Fruit fly (Drosophila melanogaster) whole organism, embryonic: ENCODE measurements around the gene Mink.

Source experiments
- Asciz ChIP-seq: fragments of 200-800 bp; sonication (Bioruptor generic); optimal IDR thresholded peaks from 2 replicates; lab custom pipeline; 2017; ENCODE audit warnings: missing biosample characterization, mild to moderate bottlenecking, missing genetic modification characterization, missing genetic modification reagents
- B-H2 ChIP-seq: fragments of 200-800 bp; sonication (Bioruptor generic); optimal IDR thresholded peaks from 2 replicates; lab custom pipeline; 2018; ENCODE audit warnings: missing biosample characterization, mild to moderate bottlenecking, missing genetic modification characterization
- CG11093 ChIP-seq: fragments of 200-800 bp; sonication (Bioruptor generic); IDR thresholded peaks from 3 replicates; pipeline ENCODE4 v1.3.6; 2022; ENCODE audit warnings: missing biosample characterization, missing genetic modification characterization
- CG11456 ChIP-seq: fragments of 200-800 bp; sonication (Bioruptor generic); IDR thresholded peaks from 3 replicates; pipeline ENCODE4 v1.3.6; 2022; ENCODE audit warnings: missing biosample characterization, missing genetic modification characterization
- CG12104 ChIP-seq: fragments of 200-800 bp; sonication (Bioruptor generic); optimal IDR thresholded peaks from 3 replicates; lab custom pipeline; 2016; ENCODE audit warnings: missing biosample characterization, missing genetic modification characterization
- CG12219 ChIP-seq: fragments of 200-800 bp; sonication (Bioruptor generic); optimal IDR thresholded peaks from 3 replicates; lab custom pipeline; 2018; ENCODE audit warnings: missing biosample characterization, mild to moderate bottlenecking, missing genetic modification characterization
- CG1233 ChIP-seq: fragments of 200-800 bp; sonication (Bioruptor generic); optimal IDR thresholded peaks from 4 replicates; lab custom pipeline; 2018; ENCODE audit warnings: missing biosample characterization, mild to moderate bottlenecking, missing genetic modification characterization
- CG13287 ChIP-seq: fragments of 200-800 bp; sonication (Bioruptor generic); IDR thresholded peaks from 2 replicates; pipeline ENCODE4 v1.3.6; 2022; ENCODE audit warnings: missing biosample characterization, missing genetic modification characterization; ENCODE audit not compliant: partially characterized antibody
- CG14965 ChIP-seq: fragments of 200-800 bp; sonication (Bioruptor generic); optimal IDR thresholded peaks from 2 replicates; lab custom pipeline; 2016; ENCODE audit warnings: missing biosample characterization, missing genetic modification characterization, borderline replicate concordance
- CG16815 ChIP-seq: fragments of 200-800 bp; sonication (Bioruptor generic); optimal IDR thresholded peaks from 3 replicates; lab custom pipeline; 2017; ENCODE audit warnings: missing biosample characterization, mild to moderate bottlenecking, missing genetic modification characterization
- CG17328 ChIP-seq: fragments of 200-800 bp; sonication (Bioruptor generic); IDR thresholded peaks from 2 replicates; pipeline ENCODE4 v1.3.6; 2022; ENCODE audit warnings: missing biosample characterization, missing genetic modification characterization
- CG17385 ChIP-seq: fragments of 200-800 bp; sonication (Bioruptor generic); optimal IDR thresholded peaks from 3 replicates; lab custom pipeline; 2018; ENCODE audit warnings: missing biosample characterization, mild to moderate bottlenecking, missing genetic modification characterization
- CG18476 ChIP-seq: fragments of 200-800 bp; sonication (Bioruptor generic); optimal IDR thresholded peaks from 2 replicates; lab custom pipeline; 2016; ENCODE audit warnings: missing biosample characterization, mild to moderate bottlenecking, missing genetic modification characterization
- CG2129 ChIP-seq: fragments of 200-800 bp; sonication (Bioruptor generic); IDR thresholded peaks from 2 replicates; pipeline ENCODE4 v1.3.6; 2022; ENCODE audit warnings: missing biosample characterization, missing genetic modification characterization; ENCODE audit not compliant: partially characterized antibody
- CG2202 ChIP-seq: fragments of 200-800 bp; sonication (Bioruptor generic); optimal IDR thresholded peaks from 2 replicates; lab custom pipeline; 2018; ENCODE audit warnings: missing biosample characterization, mild to moderate bottlenecking, missing genetic modification characterization
- CG2678 ChIP-seq: fragments of 200-800 bp; sonication (Bioruptor generic); optimal IDR thresholded peaks from 3 replicates; lab custom pipeline; 2019; ENCODE audit warnings: missing biosample characterization, mild to moderate bottlenecking, missing genetic modification characterization, moderate library complexity
- CG2889 ChIP-seq: fragments of 200-800 bp; sonication (Bioruptor generic); IDR thresholded peaks from 3 replicates; pipeline ENCODE4 v1.3.6; 2022; ENCODE audit warnings: missing biosample characterization, missing genetic modification characterization
- CG30020 ChIP-seq: fragments of 200-800 bp; optimal IDR thresholded peaks from 2 replicates; lab custom pipeline; 2019; ENCODE audit warnings: missing biosample characterization, mild to moderate bottlenecking, missing genetic modification characterization, moderate library complexity
- CG5180 ChIP-seq: fragments of 200-800 bp; sonication (Bioruptor generic); optimal IDR thresholded peaks from 3 replicates; lab custom pipeline; 2017; ENCODE audit warnings: missing biosample characterization, missing genetic modification characterization, mild to moderate bottlenecking, moderate library complexity, missing genetic modification reagents
- CG7963 ChIP-seq: fragments of 200-800 bp; sonication (Bioruptor generic); IDR thresholded peaks from 3 replicates; pipeline ENCODE4 v1.3.6; 2022; ENCODE audit warnings: missing biosample characterization, missing genetic modification characterization; ENCODE audit not compliant: partially characterized antibody
- CG9727 ChIP-seq: fragments of 200-800 bp; sonication (Bioruptor generic); optimal IDR thresholded peaks from 3 replicates; lab custom pipeline; 2017; ENCODE audit warnings: missing biosample characterization, mild to moderate bottlenecking, missing genetic modification characterization
- Dek ChIP-seq: fragments of 200-800 bp; sonication (Bioruptor generic); optimal IDR thresholded peaks from 3 replicates; lab custom pipeline; 2019; ENCODE audit warnings: missing biosample characterization, mild to moderate bottlenecking, missing genetic modification characterization, moderate library complexity
- ERR ChIP-seq: fragments of 200-800 bp; sonication (Bioruptor generic); optimal IDR thresholded peaks from 2 replicates; lab custom pipeline; 2016; ENCODE audit warnings: missing biosample characterization, missing genetic modification characterization
- Ets97D ChIP-seq: fragments of 200-800 bp; sonication (Bioruptor generic); optimal IDR thresholded peaks from 3 replicates; lab custom pipeline; 2016; ENCODE audit warnings: missing biosample characterization, missing genetic modification characterization
- Rfx ChIP-seq: fragments of 200-800 bp; sonication (Bioruptor generic); IDR thresholded peaks from 2 replicates; pipeline ENCODE4 v1.3.6; 2022; ENCODE audit warnings: missing biosample characterization, missing genetic modification characterization
- Scr ChIP-seq: fragments of 200-800 bp; sonication (Bioruptor generic); IDR thresholded peaks from 2 replicates; pipeline ENCODE4 v1.3.6; 2022; ENCODE audit warnings: missing biosample characterization, missing genetic modification characterization; ENCODE audit not compliant: partially characterized antibody
- Taf1 ChIP-seq: fragments of 200-800 bp; sonication (Bioruptor generic); IDR thresholded peaks from 2 replicates; pipeline ENCODE4 v1.3.6; 2022; ENCODE audit warnings: missing biosample characterization, missing genetic modification characterization
- ac ChIP-seq: fragments of 200-800 bp; sonication (Bioruptor generic); optimal IDR thresholded peaks from 3 replicates; lab custom pipeline; 2017; ENCODE audit warnings: missing biosample characterization, mild to moderate bottlenecking, missing genetic modification characterization
- bbx ChIP-seq: fragments of 200-800 bp; sonication (Bioruptor generic); IDR thresholded peaks from 2 replicates; pipeline ENCODE4 v1.3.6; 2022; ENCODE audit warnings: missing biosample characterization, missing genetic modification characterization; ENCODE audit not compliant: partially characterized antibody
- chn ChIP-seq: fragments of 200-800 bp; sonication (Bioruptor generic); optimal IDR thresholded peaks from 2 replicates; lab custom pipeline; 2016; ENCODE audit warnings: missing biosample characterization, missing genetic modification characterization
- ci ChIP-seq: fragments of 200-800 bp; sonication (Bioruptor generic); IDR thresholded peaks from 3 replicates; pipeline ENCODE4 v1.3.6; 2022; ENCODE audit warnings: missing biosample characterization, missing genetic modification characterization
- corto ChIP-seq: fragments of 200-800 bp; sonication (Bioruptor generic); optimal IDR thresholded peaks from 2 replicates; lab custom pipeline; 2016; ENCODE audit warnings: missing biosample characterization, mild to moderate bottlenecking, missing genetic modification characterization, moderate library complexity
- crp ChIP-seq, 2 experiments: fragments of 200-800 bp; sonication (Bioruptor generic); optimal IDR thresholded peaks; 2 replicates in 1 of 2; 3 replicates in 1 of 2; lab custom pipeline; 2017; ENCODE audit warnings: missing biosample characterization in 2 of 2, missing genetic modification characterization in 2 of 2, mild to moderate bottlenecking in 1 of 2, moderate library complexity in 1 of 2
- dan ChIP-seq: fragments of 200-800 bp; sonication (Bioruptor generic); IDR thresholded peaks from 2 replicates; pipeline ENCODE4 v1.3.6; 2022; ENCODE audit warnings: missing biosample characterization, missing genetic modification characterization
- dm ChIP-seq: fragments of 200-800 bp; sonication (Bioruptor generic); optimal IDR thresholded peaks from 3 replicates; lab custom pipeline; 2016; ENCODE audit warnings: missing biosample characterization, missing genetic modification characterization
- fd102C ChIP-seq: fragments of 200-800 bp; sonication (Bioruptor generic); optimal IDR thresholded peaks from 2 replicates; lab custom pipeline; 2018; ENCODE audit warnings: missing biosample characterization, mild to moderate bottlenecking, missing genetic modification characterization, moderate library complexity
- lbe ChIP-seq: fragments of 200-800 bp; sonication (Bioruptor generic); optimal IDR thresholded peaks from 2 replicates; lab custom pipeline; 2016; ENCODE audit warnings: missing biosample characterization, mild to moderate bottlenecking, missing genetic modification characterization
- mam ChIP-seq: fragments of 200-800 bp; sonication (Bioruptor generic); optimal IDR thresholded peaks from 3 replicates; lab custom pipeline; 2016; ENCODE audit warnings: missing biosample characterization, missing genetic modification characterization
- mirr ChIP-seq: fragments of 200-800 bp; sonication (Bioruptor generic); optimal IDR thresholded peaks from 3 replicates; lab custom pipeline; 2018; ENCODE audit warnings: missing biosample characterization, mild to moderate bottlenecking, missing genetic modification characterization
- pita ChIP-seq: fragments of 200-800 bp; sonication (Bioruptor generic); optimal IDR thresholded peaks from 2 replicates; lab custom pipeline; 2017; ENCODE audit warnings: missing biosample characterization, mild to moderate bottlenecking, missing genetic modification characterization
- sug ChIP-seq: fragments of 200-800 bp; optimal IDR thresholded peaks from 2 replicates; lab custom pipeline; 2019; ENCODE audit warnings: missing biosample characterization, mild to moderate bottlenecking, missing genetic modification characterization, moderate library complexity
- tgo ChIP-seq: fragments of 200-800 bp; sonication (Bioruptor generic); IDR thresholded peaks from 3 replicates; pipeline ENCODE4 v1.3.6; 2022; ENCODE audit warnings: missing biosample characterization, missing genetic modification characterization
- tll ChIP-seq, 2 experiments: fragments of 200-800 bp in 1 of 2; fragments of >200 bp in 1 of 2; sonication (Bioruptor generic) in 1 of 2; optimal IDR thresholded peaks; 2 replicates each; lab custom pipeline; 2017 to 2019; ENCODE audit warnings: missing biosample characterization in 2 of 2, missing genetic modification characterization in 2 of 2, mild to moderate bottlenecking in 1 of 2, moderate library complexity in 1 of 2
- toy ChIP-seq: fragments of 200-800 bp; sonication (Bioruptor generic); IDR thresholded peaks from 2 replicates; pipeline ENCODE4 v1.3.6; 2022; ENCODE audit warnings: missing biosample characterization, missing genetic modification characterization
- vfl ChIP-seq: fragments of 200-800 bp; sonication (Bioruptor generic); optimal IDR thresholded peaks from 2 replicates; lab custom pipeline; 2016; ENCODE audit warnings: missing biosample characterization, missing genetic modification characterization
- wdn ChIP-seq: fragments of 200-800 bp; sonication (Bioruptor generic); IDR thresholded peaks from 2 replicates; pipeline ENCODE4 v1.3.6; 2022; ENCODE audit warnings: missing biosample characterization, missing genetic modification characterization
- wek ChIP-seq: fragments of 200-800 bp; sonication (Bioruptor generic); optimal IDR thresholded peaks from 3 replicates; lab custom pipeline; 2018; ENCODE audit warnings: missing biosample characterization, mild to moderate bottlenecking, missing genetic modification characterization, moderate library complexity

Gene Mink

DNA sequence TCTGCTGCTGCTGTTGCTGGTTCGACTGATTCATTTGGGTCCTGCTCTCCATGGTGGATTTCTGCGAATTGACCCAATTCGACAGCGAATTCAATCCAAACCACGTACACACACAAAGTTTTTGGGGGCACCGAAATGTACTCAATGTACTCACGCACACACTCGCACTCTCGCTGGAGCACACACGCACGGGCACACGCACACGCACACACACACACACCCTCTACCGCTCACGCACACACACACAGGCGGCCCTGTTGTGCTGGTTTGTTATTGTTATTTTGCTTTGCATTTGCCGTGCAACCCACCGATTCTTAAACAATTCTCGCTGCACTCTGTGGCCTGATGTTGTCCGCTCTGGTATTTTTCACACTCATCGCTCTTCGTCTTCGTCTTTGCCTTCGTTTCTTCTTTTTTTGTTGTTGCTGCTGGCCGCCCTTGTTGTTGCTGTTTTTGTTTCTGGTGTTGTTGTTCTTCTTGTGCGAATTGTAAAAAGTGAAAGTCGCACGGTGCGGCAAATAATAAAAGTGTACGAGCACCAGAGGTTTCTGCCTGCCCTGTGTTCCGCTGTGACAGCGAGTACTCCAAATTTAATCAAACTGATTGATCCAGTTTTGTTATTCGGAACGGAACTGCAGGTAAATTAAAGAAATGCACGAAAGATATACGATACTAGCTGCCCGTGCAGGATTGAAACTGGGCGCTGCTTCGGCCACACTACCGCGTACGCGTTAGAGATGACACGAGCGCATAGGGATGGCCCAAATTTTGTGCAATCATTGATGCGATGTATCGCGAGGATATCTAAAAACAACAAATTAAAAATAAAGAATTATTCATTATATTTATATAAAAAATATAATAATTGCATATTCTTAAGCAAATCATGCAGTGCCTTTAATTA is 46.1 kb upstream of the Mink start, which contains the start of gene CG3744 (continued):
- TF ChIP-seq dan (GFP tag; lab: Robert Waterston, UW) (peak; percentile 34; the same call in 1 of the 2 replicates), CG13287 (GFP tag; lab: Robert Waterston, UW) (peak; percentile 96), CG17385 (GFP tag; lab: Kevin White, UChicago) (peak; percentile 80), CG2129 (peak; percentile 94), CG5180 (GFP tag; lab: Kevin White, UChicago) (no peak), CG14965 (no peak), CG16815 (GFP tag; lab: Kevin White, UChicago) (peak; percentile 86), CG2678 (peak; percentile 90), B-H2 (GFP tag; lab: Kevin White, UChicago) (peak; percentile 95), fd102C (GFP tag; lab: Kevin White, UChicago) (no peak), ERR (GFP tag; lab: Kevin White, UChicago) (peak; percentile 61), CG2889 (GFP tag; lab: Robert Waterston, UW) (peak; percentile 85), sug (peak; percentile 93), ci (GFP tag; lab: Robert Waterston, UW) (peak; percentile 95), CG11456 (peak; percentile 98), Rfx (GFP tag; lab: Robert Waterston, UW) (peak; percentile 99), corto (GFP tag; lab: Kevin White, UChicago) (peak; percentile 44), tgo (GFP tag; lab: Robert Waterston, UW) (peak; percentile 93), CG7963 (GFP tag; lab: Robert Waterston, UW) (peak; percentile 93), wdn (GFP tag; lab: Robert Waterston, UW) (peak; percentile 94), vfl (peak; percentile 73), chn (GFP tag; lab: Kevin White, UChicago) (peak; percentile 73), bbx (GFP tag; lab: Robert Waterston, UW) (peak; percentile 95), ac (GFP tag; lab: Kevin White, UChicago) (peak; percentile 20), CG2202 (tag; lab: Kevin White, UChicago) (peak; percentile 57), wek (GFP tag; lab: Kevin White, UChicago) (peak; percentile 23)

DNA sequence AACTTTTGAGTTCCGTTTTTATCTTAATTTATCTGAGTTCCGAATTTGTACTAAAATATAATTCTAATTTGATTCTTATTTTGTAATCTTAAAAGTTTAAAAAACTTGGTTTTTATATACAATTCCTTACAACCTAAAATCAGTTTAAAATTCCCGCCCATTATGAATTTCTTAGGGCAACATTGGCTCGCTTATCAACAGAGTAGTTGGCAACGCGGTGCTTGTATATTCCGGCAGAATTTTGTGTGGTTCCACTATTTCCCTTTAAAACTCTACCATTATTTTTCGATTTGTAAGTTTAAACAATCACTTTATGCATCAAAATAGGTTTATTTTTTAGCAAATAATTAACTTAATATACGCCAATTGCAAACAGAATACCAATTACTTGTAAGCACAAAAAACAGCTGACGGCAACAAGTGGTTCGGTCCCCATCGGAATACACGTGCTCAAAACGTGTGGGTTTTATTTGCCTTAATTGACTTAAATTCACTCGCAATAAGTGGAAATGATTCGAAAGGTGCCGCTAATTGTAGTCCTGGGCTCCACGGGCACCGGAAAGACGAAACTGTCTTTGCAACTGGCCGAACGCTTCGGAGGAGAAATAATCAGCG is 45.3 kb upstream of the Mink start, which contains the start of the genes CG11089 and CG31381:
TSS of gene CG11089 (plus strand) at position 203 of the 615 bp plus-strand sequence.
TSS of gene CG31381 (plus strand) at position 203 of the 615 bp plus-strand sequence.
- TF ChIP-seq lbe (GFP tag; lab: Kevin White, UChicago) (peak; percentile 4), Scr (GFP tag; lab: Robert Waterston, UW) (0 out of 2 replicates have a peak, but pooled peaks have one; percentile 4), Dek (tag; lab: Kevin White, UChicago) (peak; percentile 32), CG12219 (GFP tag; lab: Kevin White, UChicago) (no peak), CG1233 (no peak), toy (no peak), CG30020 (tag; lab: Kevin White, UChicago) (peak; percentile 2), Asciz (peak; percentile 25), pita (GFP tag; lab: Kevin White, UChicago) (no peak), mam (GFP tag; lab: Kevin White, UChicago) (no peak), CG17328 (GFP tag; lab: Robert Waterston, UW) (no peak), CG18476 (GFP tag; lab: Kevin White, UChicago) (no peak), CG12104 (GFP tag; lab: Kevin White, UChicago) (peak; percentile 38), Ets97D (peak; percentile 44), mirr (GFP tag; lab: Kevin White, UChicago) (no peak), crp (GFP tag; optimal IDR thresholded peaks at IDR 0.05; lab: Kevin White, UChicago) (peak in 1 of 2 experiments; percentile 76), tll (GFP tag; optimal IDR thresholded peaks at IDR 0.05; lab: Kevin White, UChicago) (no peak), CG11093 (no peak), CG9727 (GFP tag; lab: Kevin White, UChicago) (peak; percentile 46), Taf1 (no peak), dm (GFP tag; lab: Kevin White, UChicago) (peak; percentile 89)
